Fruit fly (Drosophila melanogaster) whole organism: ENCODE results near the gene qless.

Experiments
- CG8478 ChIP-seq: fragments of >200 bp; optimal IDR thresholded peaks from 2 replicates; lab custom pipeline; 2018; ENCODE audit warnings: inconsistent platforms
- Dll ChIP-seq: fragments of >200 bp; optimal IDR thresholded peaks from 2 replicates; lab custom pipeline; 2017
- EcR ChIP-seq, 2 experiments: fragments of >200 bp; optimal IDR thresholded peaks; 2 replicates each; lab custom pipeline; 2017; ENCODE audit warnings: missing biosample characterization in 2 of 2, missing genetic modification characterization in 2 of 2, missing genetic modification reagents in 2 of 2
- pan ChIP-seq: fragments of >200 bp; optimal IDR thresholded peaks from 2 replicates; lab custom pipeline; 2017
- psq ChIP-seq: fragments of >200 bp; optimal IDR thresholded peaks from 2 replicates; lab custom pipeline; 2017
- usp ChIP-seq: fragments of >200 bp; optimal IDR thresholded peaks from 2 replicates; lab custom pipeline; 2017; ENCODE audit warnings: missing biosample characterization, missing genetic modification characterization, mixed read lengths

dm6 chr3R:31195695-31196113 is 56.7 kb downstream of the qless start, which contains the start of gene mesh:
- no peak for TF ChIP-seq pan (lab: Kevin White, UChicago)
- no peak for TF ChIP-seq EcR (GFP tag; optimal IDR thresholded peaks at IDR 0.05; lab: Kevin White, UChicago)
- TF ChIP-seq Dll: no peak
- TF ChIP-seq usp: no peak
- no peak for TF ChIP-seq CG8478 (lab: Kevin White, UChicago)
- no peak for TF ChIP-seq psq
